Worm (Caenorhabditis elegans): ENCODE measurements around the gene dolk-1.
A peak's percentile ranks its signal among the peaks of the same experiment; 100 is the strongest.

Gene dolk-1

DNA sequence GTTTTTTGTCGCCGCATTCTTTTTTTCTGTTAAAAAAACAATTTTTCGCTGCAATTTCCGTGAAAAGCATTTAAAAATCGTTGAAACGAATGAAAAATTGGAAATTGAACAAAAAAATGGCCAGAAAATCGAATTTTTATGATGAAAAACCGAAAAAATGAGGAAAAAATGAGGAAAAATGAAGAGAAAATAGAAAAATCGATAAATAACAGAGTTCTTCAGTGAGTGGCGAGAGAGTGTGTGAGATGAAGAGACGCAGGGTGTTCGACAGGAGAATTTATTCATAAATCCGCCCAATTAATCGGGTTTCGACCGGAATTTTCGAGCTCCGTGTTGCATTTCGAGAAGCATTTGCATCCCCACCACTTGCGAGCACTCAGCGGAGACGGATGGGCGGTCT lies 37.9 kb upstream of the dolk-1 start, which contains the start of gene Y56A3A.28:
Gene Y56A3A.28, minus strand, starts transcription at position 33 of the 400 bp plus-strand sequence.
- no peak for TF ChIP-seq blmp-1 (tag; optimal IDR thresholded peaks at IDR 0.05)
- no peak for TF ChIP-seq nhr-237 (tag; optimal IDR thresholded peaks at IDR 0.05)
- no peak for TF ChIP-seq mep-1 (tag; optimal IDR thresholded peaks at IDR 0.05)
- peak; percentile 46 for TF ChIP-seq ces-1 (GFP tag; optimal IDR thresholded peaks at IDR 0.05)
- no peak for TF ChIP-seq lsy-2 (tag; optimal IDR thresholded peaks at IDR 0.05)

DNA sequence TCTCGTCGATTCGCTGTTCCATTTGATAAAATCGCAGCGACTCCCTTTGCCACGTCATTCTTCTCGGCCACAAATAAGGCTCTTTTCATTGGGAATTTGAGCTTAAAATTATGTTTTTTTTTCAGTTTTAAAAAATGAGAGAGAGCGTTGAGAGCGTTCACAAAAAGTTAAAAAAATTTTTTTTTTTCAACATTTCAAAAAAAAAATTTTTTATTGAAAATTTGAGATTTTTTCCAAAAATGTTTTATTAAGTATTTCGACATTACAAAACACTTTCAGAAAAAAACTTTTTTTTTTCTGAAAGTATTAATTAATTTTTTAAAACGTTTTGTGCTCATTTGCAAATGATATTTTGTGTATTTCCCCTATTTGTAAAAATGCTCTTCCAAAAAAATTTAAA lies 26.6 kb upstream of the dolk-1 start, which contains the start of gene top-3:
Gene top-3, minus strand, starts transcription at position 101 of the 400 bp plus-strand sequence.
- TF ChIP-seq lin-32 (GFP tag; optimal IDR thresholded peaks at IDR 0.05) (no peak), nhr-28 (tag; optimal IDR thresholded peaks at IDR 0.05) (no peak), nhr-12 (tag; optimal IDR thresholded peaks at IDR 0.05) (no peak), M03D4.4 (tag; optimal IDR thresholded peaks at IDR 0.05) (no peak), cnd-1 (tag; optimal IDR thresholded peaks at IDR 0.05) (no peak), ces-1 (GFP tag; optimal IDR thresholded peaks at IDR 0.05) (no peak), drap-1 (GFP tag; optimal IDR thresholded peaks at IDR 0.05) (no peak), ztf-11 (tag; optimal IDR thresholded peaks at IDR 0.05) (no peak), bed-3 (GFP tag; optimal IDR thresholded peaks at IDR 0.05) (no peak), tbx-8 (GFP tag; optimal IDR thresholded peaks at IDR 0.05) (no peak), unc-62 (GFP tag; optimal IDR thresholded peaks at IDR 0.05) (no peak), unc-120 (tag; optimal IDR thresholded peaks at IDR 0.05; ENCODE audit: poor library complexity, severe bottlenecking) (no peak), ceh-39 (tag; optimal IDR thresholded peaks at IDR 0.05) (no peak), nhr-237 (tag; optimal IDR thresholded peaks at IDR 0.05) (no peak), mep-1 (tag; optimal IDR thresholded peaks at IDR 0.05) (no peak), elt-3 (tag; optimal IDR thresholded peaks at IDR 0.05) (no peak)

DNA sequence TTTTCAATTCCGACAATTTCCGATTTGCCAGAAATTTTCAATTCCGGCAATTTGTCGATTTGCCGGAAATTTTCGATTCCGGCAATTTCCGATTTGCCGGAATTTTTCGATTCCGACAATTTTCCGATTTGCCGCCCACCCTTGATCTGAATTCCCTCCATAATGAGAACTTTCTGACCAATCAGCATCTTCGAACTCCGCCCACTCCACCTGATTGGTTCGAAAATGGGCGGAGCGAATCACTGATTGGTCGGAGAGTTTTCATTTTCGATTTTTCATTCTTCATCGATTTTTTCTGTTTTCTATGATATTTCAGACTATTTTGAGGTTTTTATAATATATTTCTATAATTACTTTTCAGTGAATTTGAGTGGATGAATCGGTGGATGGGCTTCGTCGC lies 20.7 kb upstream of the dolk-1 start:
- TF ChIP-seq mep-1 (tag; optimal IDR thresholded peaks at IDR 0.05): no peak
- TF ChIP-seq nhr-76 (tag; optimal IDR thresholded peaks at IDR 0.05): no peak
- no peak for TF ChIP-seq elt-3 (tag; optimal IDR thresholded peaks at IDR 0.05)
- TF ChIP-seq blmp-1 (tag; optimal IDR thresholded peaks at IDR 0.05): no peak
- no peak for TF ChIP-seq lin-32 (GFP tag; optimal IDR thresholded peaks at IDR 0.05)
- TF ChIP-seq nhr-28 (tag; optimal IDR thresholded peaks at IDR 0.05): no peak
- no peak for TF ChIP-seq M03D4.4 (tag; optimal IDR thresholded peaks at IDR 0.05)
- TF ChIP-seq sem-2 (GFP tag; optimal IDR thresholded peaks at IDR 0.05): no peak
- TF ChIP-seq cnd-1 (tag; optimal IDR thresholded peaks at IDR 0.05): no peak
- no peak for TF ChIP-seq lin-13 (tag; optimal IDR thresholded peaks at IDR 0.05)
- TF ChIP-seq zip-8 (tag; optimal IDR thresholded peaks at IDR 0.05): no peak
- no peak for TF ChIP-seq ceh-43 (GFP tag; optimal IDR thresholded peaks at IDR 0.05)
- no peak for TF ChIP-seq unc-39 (tag; optimal IDR thresholded peaks at IDR 0.05)
- no peak for TF ChIP-seq ces-1 (GFP tag; optimal IDR thresholded peaks at IDR 0.05)

DNA sequence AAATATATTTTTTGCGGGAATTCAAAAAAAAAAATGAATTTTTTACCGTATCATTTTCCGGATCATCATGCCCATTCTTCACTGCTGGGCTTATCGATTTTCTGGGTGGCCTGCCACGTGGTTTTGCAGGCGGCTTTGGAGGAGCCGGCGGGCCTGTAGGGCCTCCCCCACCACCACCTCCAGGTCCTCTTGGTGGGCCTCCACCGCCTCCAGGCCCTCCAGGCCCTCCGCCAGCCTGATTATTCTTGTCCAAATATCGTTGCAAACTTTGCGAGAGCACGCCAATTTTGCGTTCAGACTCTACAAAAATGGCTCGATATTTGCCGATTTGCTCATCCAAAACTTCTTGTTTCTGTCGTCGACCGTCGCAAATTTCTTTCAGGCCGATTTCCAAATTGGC lies 17.7 kb upstream of the dolk-1 start:
- no peak for TF ChIP-seq nhr-2 (tag; optimal IDR thresholded peaks at IDR 0.05)
- TF ChIP-seq flh-1 (GFP tag; optimal IDR thresholded peaks at IDR 0.05): no peak

DNA sequence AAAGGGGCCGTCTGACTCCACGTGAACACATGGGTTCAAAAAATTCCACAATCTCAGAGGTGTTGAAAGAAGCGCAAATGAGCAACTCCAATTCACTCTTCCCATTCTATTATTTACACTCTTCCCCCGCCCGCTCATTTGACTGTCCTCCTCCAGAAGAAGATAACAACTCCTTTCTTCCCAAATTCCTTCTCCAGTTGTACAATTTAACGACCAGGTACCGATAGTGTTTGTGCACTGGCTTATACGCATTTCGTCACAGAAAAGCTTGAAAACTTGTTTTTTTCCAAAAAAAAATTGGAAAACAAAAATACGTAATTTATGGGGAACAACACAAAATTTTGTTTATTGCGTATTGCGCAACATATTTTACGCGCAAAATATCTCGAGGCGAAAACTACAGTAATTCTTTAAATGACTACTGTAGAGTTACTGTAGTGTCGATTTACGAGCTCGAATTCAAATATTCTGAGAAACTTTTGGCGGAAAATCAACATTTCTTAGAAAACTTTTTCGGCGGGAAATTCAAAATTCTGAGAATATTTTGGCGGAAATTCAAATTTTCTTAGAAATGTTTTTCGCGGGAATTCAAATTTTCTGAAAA lies 15.9 kb upstream of the dolk-1 start:
- TF ChIP-seq zip-8 (tag; optimal IDR thresholded peaks at IDR 0.05) (peak; percentile 53), flh-1 (GFP tag; optimal IDR thresholded peaks at IDR 0.05) (no peak)

DNA sequence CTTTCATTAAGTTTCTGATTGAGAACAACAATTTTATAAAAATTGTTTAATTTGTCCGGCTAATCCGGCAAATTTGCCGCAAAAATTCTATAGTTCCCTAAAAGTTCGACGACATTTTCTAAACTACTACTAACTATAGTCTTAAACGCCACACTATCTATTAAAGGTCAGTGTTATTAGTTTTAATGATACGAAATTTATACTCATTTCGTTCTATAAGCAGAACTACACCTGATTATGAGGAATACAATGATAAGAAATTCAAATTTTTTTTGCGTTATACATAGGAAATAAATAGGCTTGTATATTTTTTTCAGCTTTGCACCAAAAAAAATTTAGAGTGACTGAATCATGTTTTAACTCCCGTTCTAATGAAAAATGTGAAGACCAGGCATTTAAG lies 15.0 kb upstream of the dolk-1 start:
- no peak for TF ChIP-seq lin-13 (tag; optimal IDR thresholded peaks at IDR 0.05)

DNA sequence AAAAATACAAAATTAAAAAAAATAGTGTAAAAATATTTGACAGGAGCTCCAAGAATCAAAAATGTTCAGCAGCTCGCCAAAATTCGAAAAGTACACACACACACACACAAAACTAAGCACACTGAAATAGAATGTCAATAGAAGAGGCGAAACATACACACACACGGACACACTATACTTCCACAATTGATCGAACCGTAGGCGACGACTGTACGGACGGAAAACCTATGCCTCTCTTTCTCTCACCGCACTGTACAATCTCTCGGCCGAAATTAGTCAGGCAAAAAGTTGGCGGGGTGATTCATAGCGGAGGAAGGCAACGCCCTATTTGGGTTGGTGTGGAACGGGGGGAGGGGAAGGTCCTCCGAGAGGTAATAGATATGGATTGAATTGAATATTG lies 14.1 kb upstream of the dolk-1 start:
- no peak for TF ChIP-seq flh-1 (GFP tag; optimal IDR thresholded peaks at IDR 0.05)
- peak; percentile 90 for TF ChIP-seq pha-4 (tag; optimal IDR thresholded peaks at IDR 0.05)
- TF ChIP-seq blmp-1 (tag; optimal IDR thresholded peaks at IDR 0.05): no peak
